Fruit fly (Drosophila melanogaster) whole organism, embryonic: ENCODE measurements around the gene CG11858.

ENCODE experiments used
- CG7271 ChIP-seq: fragments of 200-800 bp; sonication (Bioruptor generic); optimal IDR thresholded peaks from 2 replicates; lab custom pipeline; 2018; ENCODE audit warnings: missing biosample characterization, mild to moderate bottlenecking, missing genetic modification characterization, moderate library complexity
- psq ChIP-seq: fragments of 200-800 bp; sonication (Bioruptor generic); optimal IDR thresholded peaks from 2 replicates; lab custom pipeline; 2017; ENCODE audit warnings: missing biosample characterization, missing genetic modification characterization

DNA sequence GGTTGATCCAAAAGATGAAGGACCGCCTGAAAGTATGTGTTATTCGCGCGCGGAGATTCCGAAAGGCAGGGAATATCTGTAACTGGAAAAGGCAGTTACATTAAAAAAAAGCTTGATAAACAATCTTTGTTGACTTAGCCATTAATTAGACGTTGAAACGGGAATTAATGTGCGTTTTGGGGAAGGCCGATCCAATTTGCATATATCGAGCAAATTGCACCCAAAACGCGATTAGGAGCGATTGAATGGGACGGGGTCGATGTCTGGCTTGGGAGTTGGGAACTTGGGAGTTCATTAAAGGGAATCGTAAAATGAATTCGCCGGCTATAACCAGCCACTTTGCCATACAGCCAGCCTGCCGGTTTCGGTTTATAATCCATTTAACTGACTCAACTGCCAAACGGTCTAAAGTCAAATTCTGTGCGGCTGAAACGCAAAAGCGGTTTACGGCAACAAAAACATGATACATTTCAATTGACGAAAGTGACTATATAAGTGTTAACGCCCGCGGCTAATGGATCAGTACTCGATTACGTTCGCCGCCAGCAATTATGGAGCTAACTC lies 21.0 kb upstream of the CG11858 start, which contains the start of gene CG11854:
- TF ChIP-seq psq (GFP tag; lab: Kevin White, UChicago) (no peak), CG7271 (no peak)
